Worm (Caenorhabditis elegans) whole organism, L4/young adult: ENCODE data around the gene zmp-4.
A peak's percentile ranks its signal among the peaks of the same experiment; 100 is the strongest.

Experiments
- W03F9.2 ChIP-seq: fragments of 150-350 bp; optimal IDR thresholded peaks from 2 replicates; lab custom pipeline; 2014; ENCODE audit warnings: missing biosample characterization, missing genetic modification characterization
- dao-5 ChIP-seq: sonication (generic microtip); optimal IDR thresholded peaks from 2 replicates; lab custom pipeline; 2016; ENCODE audit warnings: missing genotype, missing genetic modification characterization, moderate library complexity, missing compliant biosample characterization
- him-1 ChIP-seq: sonication (generic microtip); optimal IDR thresholded peaks from 2 replicates; lab custom pipeline; 2016; ENCODE audit warnings: missing genotype, missing genetic modification reagents, missing genetic modification characterization, missing compliant biosample characterization

Gene zmp-4

DNA sequence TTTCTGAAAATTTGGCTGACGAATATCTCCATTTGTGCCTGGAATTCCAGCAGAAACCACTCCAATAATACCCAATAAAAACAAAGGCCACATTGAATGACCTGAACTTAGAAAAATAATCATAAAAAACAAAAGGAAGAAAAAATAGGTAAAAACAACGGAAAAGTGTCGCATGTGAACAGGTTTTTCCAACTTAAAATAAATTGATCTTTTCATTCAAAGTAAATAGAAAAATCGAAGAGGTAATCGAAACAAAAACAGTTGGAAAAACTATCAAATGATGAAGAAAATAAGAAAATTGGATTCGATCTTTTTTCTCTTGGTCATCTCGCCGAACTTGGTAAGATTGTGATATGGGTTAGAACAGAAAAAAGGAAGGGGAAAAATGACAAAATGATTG is at the start of gene zmp-4:
Gene zmp-4 (minus strand): TSS at position 101 of the 400 bp plus-strand sequence.
- TF ChIP-seq him-1 (tag; lab: Kevin White, UChicago) (no peak), dao-5 (tag; lab: Kevin White, UChicago) (no peak), W03F9.2 (tag; lab: Kevin White, UChicago) (no peak)

DNA sequence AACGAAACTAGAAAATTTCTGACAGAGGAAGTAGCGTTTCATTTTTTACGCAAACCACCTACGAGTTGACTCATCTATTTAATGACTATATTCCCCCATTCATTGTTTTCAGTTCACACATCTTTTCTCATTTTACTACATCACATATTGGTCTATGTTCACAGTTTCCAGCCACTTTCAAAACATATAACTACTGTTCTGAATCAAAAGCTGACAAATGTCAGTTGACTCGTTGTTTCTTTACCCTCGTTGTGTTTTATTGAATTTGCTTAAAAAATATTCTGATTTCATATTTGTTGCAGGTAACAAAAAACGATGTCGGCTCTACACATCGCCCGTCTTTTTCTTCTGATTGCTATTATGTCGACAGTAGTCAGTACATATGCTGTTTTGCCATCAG is 49.7 kb upstream of the zmp-4 start, which contains the start of gene nlp-59:
Gene nlp-59 (plus strand): TSS at position 301 of the 400 bp plus-strand sequence.
- TF ChIP-seq him-1 (tag; lab: Kevin White, UChicago) = no peak
- TF ChIP-seq W03F9.2 (tag; lab: Kevin White, UChicago) = no peak
- TF ChIP-seq dao-5 (tag; lab: Kevin White, UChicago) = no peak

DNA sequence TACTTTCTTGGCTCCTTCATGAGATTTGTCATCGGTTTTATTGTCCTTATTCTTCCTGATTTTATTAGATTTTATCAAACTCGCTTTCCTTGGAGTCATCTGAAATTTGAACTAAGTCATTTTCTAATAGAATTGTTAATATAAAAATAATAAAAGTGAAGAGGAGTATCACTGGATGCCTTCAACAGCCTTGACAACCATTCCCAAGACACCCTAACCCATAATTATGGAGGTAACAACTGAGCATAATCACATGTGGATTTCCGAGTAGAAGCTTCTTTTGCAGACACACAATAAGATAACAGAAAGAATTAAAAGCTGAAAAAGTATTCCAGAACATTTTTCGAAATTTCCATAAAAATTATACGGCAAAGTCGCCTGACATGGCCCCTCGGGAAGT is 34.3 kb upstream of the zmp-4 start, which contains the start of gene F02D8.9:
Gene F02D8.9 (minus strand): TSS at position 101 of the 400 bp plus-strand sequence.
- TF ChIP-seq W03F9.2 (tag; lab: Kevin White, UChicago) = no peak
- no peak for TF ChIP-seq him-1 (tag; lab: Kevin White, UChicago)
- TF ChIP-seq dao-5 (tag; lab: Kevin White, UChicago) = no peak

DNA sequence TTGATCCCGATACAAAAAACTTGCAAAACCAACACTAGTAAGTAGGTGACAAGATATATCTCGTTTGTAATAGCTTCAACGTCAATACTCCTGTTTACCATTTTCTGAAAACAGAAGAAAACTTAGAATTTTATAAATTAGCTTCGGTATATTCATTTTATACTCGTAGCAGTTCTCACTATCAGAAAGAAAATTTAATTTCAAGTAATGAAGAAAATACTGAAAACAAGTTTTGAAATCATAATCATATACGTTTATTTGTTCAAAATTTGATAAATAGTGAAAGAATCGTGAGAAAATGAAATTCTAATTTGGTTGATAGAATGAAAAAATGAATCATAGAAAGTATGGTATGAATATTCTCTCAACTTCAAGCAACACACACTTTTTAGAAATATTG is 33.2 kb upstream of the zmp-4 start, which contains the start of gene C30G7.5:
Gene C30G7.5 (minus strand): TSS at position 101 of the 400 bp plus-strand sequence.
- no peak for TF ChIP-seq W03F9.2 (tag; lab: Kevin White, UChicago)

DNA sequence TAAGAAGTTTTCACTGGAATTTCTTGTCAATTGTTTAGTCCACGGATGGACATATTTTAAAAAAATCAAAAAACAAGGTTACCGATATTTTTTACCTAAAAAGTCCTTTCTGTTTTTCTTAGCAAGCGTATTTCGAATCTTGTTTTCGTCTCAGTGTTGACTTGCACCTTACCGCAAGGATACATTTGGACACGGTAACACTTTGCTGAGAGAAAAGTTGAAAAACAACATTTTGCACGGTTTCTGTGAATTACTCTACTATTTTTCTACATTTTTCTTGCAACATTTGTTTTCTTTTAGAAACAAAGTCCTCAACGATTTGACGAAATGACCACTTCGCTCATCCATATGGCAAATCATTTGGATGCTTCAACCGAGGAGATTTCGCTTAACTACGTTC is 28.1 kb upstream of the zmp-4 start, which contains the start of gene hil-1:
Gene hil-1 (plus strand): TSS at position 301 of the 400 bp plus-strand sequence.
- TF ChIP-seq him-1 (tag; lab: Kevin White, UChicago) = no peak
- no peak for TF ChIP-seq W03F9.2 (tag; lab: Kevin White, UChicago)
- TF ChIP-seq dao-5 (tag; lab: Kevin White, UChicago) = no peak

DNA sequence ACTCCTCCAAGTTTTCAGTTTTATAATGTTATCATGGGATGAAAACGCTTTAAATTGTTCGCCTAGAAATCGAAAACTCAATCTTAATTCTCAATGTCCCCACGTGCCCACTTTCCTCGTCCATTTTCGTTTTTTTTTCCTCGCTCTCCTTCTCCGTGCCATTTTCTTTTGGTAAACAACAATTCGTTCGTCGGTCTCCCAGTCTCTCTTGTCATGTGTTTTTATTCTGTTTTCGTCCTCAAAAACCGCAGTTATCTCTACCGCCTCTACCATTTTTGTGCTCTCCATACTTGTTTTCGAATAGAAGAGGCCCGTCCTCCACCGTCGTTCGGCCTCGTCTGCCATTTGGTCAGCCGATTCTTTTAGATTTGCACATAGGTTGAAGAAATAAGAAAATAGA is 27.2 kb upstream of the zmp-4 start:
- TF ChIP-seq him-1 (tag; lab: Kevin White, UChicago) (no peak), dao-5 (tag; lab: Kevin White, UChicago) (no peak), W03F9.2 (tag; lab: Kevin White, UChicago) (no peak)

DNA sequence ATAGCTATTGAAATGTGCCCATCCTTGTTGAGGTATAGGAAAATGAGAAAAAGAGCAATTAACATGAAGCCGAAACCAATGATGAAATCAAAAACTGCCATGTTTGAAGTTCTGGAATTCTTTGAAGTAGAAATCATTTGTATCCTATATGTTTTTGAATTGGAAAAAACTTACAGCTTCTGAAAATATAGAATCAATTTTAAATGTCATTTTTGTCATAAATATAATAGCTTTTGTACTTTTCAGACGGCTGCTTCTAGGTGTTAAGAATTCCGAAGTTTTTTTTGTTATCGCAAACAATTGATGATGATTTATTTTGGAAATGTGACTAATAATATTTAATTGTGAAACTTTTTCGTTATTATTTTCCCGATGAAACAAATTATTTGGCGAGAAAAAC is 25.6 kb upstream of the zmp-4 start, which contains the start of gene C30G7.4:
Gene C30G7.4 (minus strand): TSS at position 101 of the 400 bp plus-strand sequence.
- TF ChIP-seq W03F9.2 (tag; lab: Kevin White, UChicago) = no peak
- no peak for TF ChIP-seq dao-5 (tag; lab: Kevin White, UChicago)
- no peak for TF ChIP-seq him-1 (tag; lab: Kevin White, UChicago)

DNA sequence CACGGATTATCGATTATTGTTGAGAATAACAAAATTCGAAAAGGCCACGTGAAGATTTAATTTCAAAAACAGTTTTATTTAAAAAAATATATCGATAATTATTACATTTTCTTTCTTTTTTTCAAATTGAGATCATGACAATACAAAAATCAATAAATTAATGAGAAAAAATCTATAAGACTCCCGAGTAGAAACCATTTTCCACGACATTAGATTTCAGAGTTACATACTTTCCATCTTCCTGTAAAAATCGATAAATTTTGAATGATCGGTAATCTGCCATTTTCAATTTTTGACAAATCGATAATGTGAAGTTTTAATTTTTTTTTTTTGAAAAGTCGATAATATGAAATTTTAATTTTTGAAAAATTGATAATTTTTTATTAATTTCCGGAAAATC is 24.3 kb upstream of the zmp-4 start, which contains the start of gene C30G7.3:
Gene C30G7.3 (minus strand): TSS at position 8 of the 400 bp plus-strand sequence.
- TF ChIP-seq W03F9.2 (tag; lab: Kevin White, UChicago) (no peak), dao-5 (tag; lab: Kevin White, UChicago) (no peak), him-1 (tag; lab: Kevin White, UChicago) (no peak)

DNA sequence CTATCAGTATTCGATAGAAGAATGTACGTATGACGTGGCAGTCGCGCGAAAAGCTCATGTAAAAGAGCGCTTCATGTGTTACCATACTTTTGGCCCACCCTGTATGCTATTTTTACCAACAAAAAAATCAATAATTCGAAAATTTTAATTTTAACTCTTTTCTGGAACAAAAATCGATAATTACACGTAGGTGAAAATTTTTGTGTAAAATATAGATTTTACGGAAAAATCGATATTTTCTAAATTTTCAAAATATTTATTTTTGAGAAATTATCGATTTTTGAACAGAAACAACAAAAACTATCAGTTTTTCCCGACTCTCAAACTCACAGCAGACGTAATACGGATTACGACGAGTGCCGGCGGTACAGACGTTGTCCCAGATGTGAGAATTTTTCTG is 23.7 kb upstream of the zmp-4 start:
- TF ChIP-seq W03F9.2 (tag; lab: Kevin White, UChicago) (no peak), dao-5 (tag; lab: Kevin White, UChicago) (no peak), him-1 (tag; lab: Kevin White, UChicago) (no peak)

DNA sequence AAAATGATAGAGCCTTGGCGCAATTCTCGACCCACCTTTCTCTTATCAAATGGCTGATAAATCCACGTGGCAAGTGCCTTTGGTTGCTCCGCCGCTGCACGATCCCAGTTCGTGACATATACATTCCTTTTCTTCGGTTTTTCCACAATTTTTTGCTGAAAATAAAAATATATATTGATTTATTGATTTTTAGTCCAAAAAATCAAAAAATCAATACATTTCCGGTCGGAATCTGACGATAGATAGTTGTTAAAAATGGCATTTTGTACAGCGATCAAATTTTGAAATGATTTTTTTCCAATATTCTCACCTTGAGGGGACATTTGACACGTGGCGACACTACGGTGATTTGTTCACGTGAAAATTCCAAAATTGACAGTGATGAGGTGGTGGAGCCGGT is 22.4 kb upstream of the zmp-4 start:
- TF ChIP-seq him-1 (tag; lab: Kevin White, UChicago) = no peak

DNA sequence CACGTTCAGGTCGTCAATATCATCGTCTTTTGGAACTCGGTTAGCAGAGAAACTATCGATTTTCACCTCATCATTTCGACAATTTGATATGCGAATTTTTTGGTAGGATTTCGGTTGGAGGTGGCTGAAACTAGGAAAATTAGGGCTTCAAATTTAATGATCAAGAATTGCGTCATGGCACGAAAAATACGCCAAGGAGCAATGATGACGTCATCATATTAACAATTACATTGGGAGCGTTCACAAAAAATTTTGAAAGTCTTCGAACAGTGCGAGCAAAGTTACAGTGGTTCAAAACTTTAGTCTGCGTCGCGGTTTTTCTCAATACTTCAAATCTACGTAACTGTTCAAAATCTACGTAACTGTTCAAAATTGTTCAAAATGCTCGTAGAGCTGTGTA is 21.5 kb upstream of the zmp-4 start:
- no peak for TF ChIP-seq dao-5 (tag; lab: Kevin White, UChicago)
- TF ChIP-seq W03F9.2 (tag; lab: Kevin White, UChicago) = no peak
- no peak for TF ChIP-seq him-1 (tag; lab: Kevin White, UChicago)

DNA sequence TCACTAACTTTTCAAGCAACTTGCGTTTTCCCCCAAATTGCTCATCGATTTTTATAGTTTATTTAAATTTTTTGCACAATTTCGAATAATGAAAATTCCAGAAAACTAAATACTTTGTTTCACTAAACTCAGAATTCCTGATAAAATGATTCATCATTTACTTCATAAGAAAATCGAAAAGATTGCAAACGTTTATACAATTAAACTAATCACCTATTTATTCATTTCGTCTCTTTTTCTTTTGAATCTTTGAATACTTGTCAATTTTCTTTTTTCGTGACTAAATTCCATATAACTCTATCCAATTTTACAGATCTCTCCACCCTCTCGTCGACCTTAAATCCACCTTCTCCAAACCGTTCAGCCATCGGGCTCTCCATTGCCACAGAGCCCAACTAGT is 15.2 kb upstream of the zmp-4 start, which contains the start of gene C30G7.2:
Gene C30G7.2 (plus strand): TSS at position 301 of the 400 bp plus-strand sequence.
- TF ChIP-seq dao-5 (tag; lab: Kevin White, UChicago) (no peak), W03F9.2 (tag; lab: Kevin White, UChicago) (no peak), him-1 (tag; lab: Kevin White, UChicago) (no peak)

DNA sequence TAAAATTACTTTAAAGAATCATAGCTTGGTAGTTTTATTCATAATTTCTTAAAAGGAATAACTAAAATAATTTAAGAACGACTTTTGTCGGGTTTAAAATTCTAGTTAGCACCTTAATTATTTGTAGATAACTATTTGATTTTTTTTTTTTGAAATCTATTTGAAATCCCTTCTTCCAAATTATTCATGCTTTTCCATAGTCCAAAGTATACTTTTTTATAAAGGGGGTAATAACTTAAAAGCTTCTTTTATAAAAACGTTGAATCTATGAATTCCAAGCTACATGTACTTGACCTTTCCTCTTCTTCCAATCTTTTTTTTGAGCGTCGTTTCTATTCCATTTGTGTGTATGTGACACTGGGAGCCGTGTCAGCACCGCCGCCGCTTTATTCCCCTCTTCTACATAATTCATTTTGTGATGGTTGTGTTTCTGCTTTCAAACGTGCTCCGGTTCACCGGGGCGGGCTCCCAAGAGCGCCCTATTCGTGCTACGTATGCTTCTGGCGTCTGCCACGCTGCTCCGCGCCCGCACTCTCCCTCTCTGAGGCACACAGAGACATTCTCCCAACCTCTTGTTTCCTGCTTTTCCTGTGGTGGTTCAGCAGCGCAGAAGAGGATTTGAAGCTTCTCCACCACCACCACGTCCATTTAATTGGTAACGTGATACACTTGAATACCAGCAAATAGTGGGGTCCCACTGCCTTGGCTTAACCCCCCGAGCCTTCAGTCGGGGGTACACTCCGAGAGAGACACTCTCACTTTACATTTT is 12.2 kb upstream of the zmp-4 start:
- TF ChIP-seq him-1 (tag; lab: Kevin White, UChicago) = no peak
- no peak for TF ChIP-seq dao-5 (tag; lab: Kevin White, UChicago)

DNA sequence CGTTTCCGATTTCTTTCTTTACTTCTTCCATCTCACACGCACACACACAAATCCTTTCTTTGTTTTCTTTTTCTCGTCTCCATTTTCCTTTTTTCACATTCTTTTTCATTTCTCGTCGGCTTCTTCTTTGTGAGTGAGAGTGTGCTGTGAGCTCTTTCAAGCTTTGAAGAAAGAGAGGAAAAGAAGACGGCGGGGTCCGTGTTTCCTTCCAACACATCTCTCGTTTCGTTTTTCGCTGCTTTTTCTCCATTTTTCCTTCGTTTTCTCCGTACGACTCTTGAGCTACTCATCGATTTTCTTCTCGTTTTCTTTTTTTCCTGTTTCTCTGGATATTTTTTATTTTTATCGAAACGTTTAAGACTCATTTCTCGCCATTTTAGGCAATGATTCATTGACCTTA is 8.8 kb upstream of the zmp-4 start:
- peak; percentile 69 for TF ChIP-seq him-1 (tag; lab: Kevin White, UChicago)
- no peak for TF ChIP-seq dao-5 (tag; lab: Kevin White, UChicago)
